Worm (Caenorhabditis elegans) whole organism, L4 larva: ENCODE measurements around the gene Y60C6A.1.

Experiments used
- R02D3.7 ChIP-seq: fragments of 150-350 bp; sonication (generic microtip); optimal IDR thresholded peaks from 3 replicates; lab custom pipeline; 2014; ENCODE audit warnings: missing biosample characterization, missing genetic modification characterization
- ZK546.5 ChIP-seq, 2 experiments: sonication (generic microtip); optimal IDR thresholded peaks; 2 replicates each; lab custom pipeline; 2017; ENCODE audit warnings: missing biosample characterization in 2 of 2, missing genetic modification characterization in 2 of 2
- ctbp-1 ChIP-seq: fragments of 200-800 bp; sonication (Bioruptor generic); IDR thresholded peaks from 2 replicates; pipeline ENCODE4 v1.3.6; 2022; ENCODE audit warnings: missing genetic modification reagents, missing genetic modification characterization, missing compliant biosample characterization
- daf-12 ChIP-seq: fragments of 150-350 bp; optimal IDR thresholded peaks from 2 replicates; lab custom pipeline; 2014; ENCODE audit warnings: missing biosample characterization, missing genetic modification reagents, missing genetic modification characterization
- dve-1 ChIP-seq: sonication (generic microtip); optimal IDR thresholded peaks from 2 replicates; lab custom pipeline; 2017; ENCODE audit warnings: antibody characterized with exemption, mild to moderate bottlenecking, missing genetic modification characterization, missing compliant biosample characterization; ENCODE audit not compliant: insufficient read depth
- fos-1 ChIP-seq: fragments of 150-350 bp; optimal IDR thresholded peaks from 2 replicates; lab custom pipeline; 2014; ENCODE audit warnings: missing biosample characterization, missing genetic modification characterization
- jun-1 ChIP-seq: fragments of 150-350 bp; optimal IDR thresholded peaks from 2 replicates; lab custom pipeline; 2014; ENCODE audit warnings: missing biosample characterization, missing genetic modification reagents, missing genetic modification characterization
- lin-15B ChIP-seq: fragments of 150-350 bp; sonication (generic microtip); optimal IDR thresholded peaks from 3 replicates; lab custom pipeline; 2014; ENCODE audit warnings: missing biosample characterization, missing genetic modification characterization
- mdl-1 ChIP-seq, 2 experiments: fragments of 150-350 bp in 1 of 2; sonication (generic microtip) in 1 of 2; optimal IDR thresholded peaks; 2 replicates each; lab custom pipeline; 2014 to 2017; ENCODE audit warnings: missing biosample characterization in 2 of 2, missing genetic modification characterization in 2 of 2
- mdt-29 ChIP-seq: fragments of 200-800 bp; sonication (Bioruptor generic); IDR thresholded peaks from 2 replicates; pipeline ENCODE4 v1.3.6; 2022; ENCODE audit warnings: missing genetic modification reagents, missing genetic modification characterization, missing compliant biosample characterization
- nhr-111 ChIP-seq: fragments of 200-800 bp; sonication (Bioruptor generic); optimal IDR thresholded peaks from 2 replicates; lab custom pipeline; 2018; ENCODE audit warnings: mild to moderate bottlenecking, missing genetic modification characterization, missing compliant biosample characterization
- nhr-25 ChIP-seq: sonication (generic microtip); optimal IDR thresholded peaks from 2 replicates; lab custom pipeline; 2017; ENCODE audit warnings: missing genetic modification characterization, mild to moderate bottlenecking, missing compliant biosample characterization, antibody characterized with exemption, moderate library complexity, borderline replicate concordance; ENCODE audit not compliant: insufficient read depth
- unc-39 ChIP-seq: sonication (generic microtip); optimal IDR thresholded peaks from 2 replicates; lab custom pipeline; 2017; ENCODE audit warnings: missing biosample characterization, missing genetic modification characterization
- zfp-2 ChIP-seq: sonication (generic microtip); optimal IDR thresholded peaks from 2 replicates; lab custom pipeline; 2016; ENCODE audit warnings: mild to moderate bottlenecking, missing genetic modification characterization, missing compliant biosample characterization

DNA sequence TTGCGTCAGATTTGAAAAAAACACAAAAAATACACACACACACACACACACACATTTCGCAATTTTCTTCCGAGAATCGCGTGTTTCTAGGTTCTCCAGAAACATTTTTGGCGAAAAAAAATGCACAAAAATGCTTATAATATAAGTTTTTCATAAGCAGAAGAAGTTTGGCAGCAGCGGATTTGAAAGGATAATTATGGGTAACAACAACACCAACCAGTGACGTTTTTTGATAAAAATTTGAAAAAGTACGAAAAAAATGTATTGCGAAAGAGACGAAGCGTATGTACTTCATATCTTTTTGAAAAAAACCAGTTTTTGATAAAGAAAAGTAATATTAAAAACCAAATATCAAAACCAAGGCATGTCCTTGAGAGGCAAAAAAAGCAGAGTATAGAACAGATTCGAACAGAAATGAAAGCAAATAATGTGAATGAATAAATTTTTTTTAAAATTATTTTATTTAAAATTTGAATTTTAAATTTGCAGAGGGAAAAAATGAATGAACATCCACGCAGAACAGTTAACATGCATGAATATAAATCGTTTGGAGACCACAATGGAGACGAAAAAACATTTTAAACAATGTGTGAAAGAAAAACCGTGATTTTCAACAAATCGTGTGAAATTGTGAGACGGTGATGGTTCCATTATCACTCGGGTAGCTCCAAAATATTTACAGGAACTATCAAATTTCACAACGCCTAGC is 40.4 kb downstream of the Y60C6A.1 start:
- TF ChIP-seq jun-1 (no peak), ctbp-1 (GFP tag; lab: Robert Waterston, UW) (peak; percentile 47), ZK546.5 (tag; optimal IDR thresholded peaks at IDR 0.05; lab: Kevin White, UChicago) (no peak), nhr-111 (GFP tag; lab: Kevin White, UChicago) (peak; percentile 36), nhr-25 (tag; lab: Kevin White, UChicago) (no peak), mdt-29 (GFP tag; lab: Robert Waterston, UW) (peak; percentile 67; the same call in 1 of the 2 replicates), R02D3.7 (tag; lab: Kevin White, UChicago) (no peak), dve-1 (tag; lab: Kevin White, UChicago) (peak; percentile 60), daf-12 (tag; lab: Kevin White, UChicago) (no peak), unc-39 (tag; lab: Kevin White, UChicago) (no peak), mdl-1 (tag; optimal IDR thresholded peaks at IDR 0.05; lab: Kevin White, UChicago) (no peak), zfp-2 (tag; lab: Kevin White, UChicago) (no peak), fos-1 (tag; lab: Kevin White, UChicago) (no peak), lin-15B (peak; percentile 39)
